Worm (Caenorhabditis elegans) whole organism, L4 larva: Measurements from ENCODE around the gene T03F6.6.
"Not testable (repeated sequence)": the region's sequence is repeated elsewhere in the genome, so short reads cannot be mapped to it uniquely, and the experiment has no call there.

Source experiments
- F37D6.2 ChIP-seq: sonication (generic microtip); optimal IDR thresholded peaks from 2 replicates; lab custom pipeline; 2016; ENCODE audit warnings: mild to moderate bottlenecking, missing genetic modification characterization, missing compliant biosample characterization
- F49E8.2 ChIP-seq: sonication (generic microtip); optimal IDR thresholded peaks from 2 replicates; lab custom pipeline; 2016; ENCODE audit warnings: missing compliant biosample characterization, mild to moderate bottlenecking, missing genetic modification characterization, borderline replicate concordance
- Y5F2A.4 ChIP-seq: fragments of 200-800 bp; sonication (Bioruptor generic); optimal IDR thresholded peaks from 2 replicates; lab custom pipeline; 2018; ENCODE audit warnings: mild to moderate bottlenecking, missing genetic modification characterization, missing compliant biosample characterization
- Y75B8A.6 ChIP-seq: fragments of 200-800 bp; sonication (Bioruptor generic); IDR thresholded peaks from 2 replicates; pipeline ENCODE4 v1.3.6; 2022; ENCODE audit warnings: missing genetic modification reagents, missing genetic modification characterization, missing compliant biosample characterization
- ZK337.2 ChIP-seq: fragments of 200-800 bp; sonication (Bioruptor generic); IDR thresholded peaks from 2 replicates; pipeline ENCODE4 v1.3.6; 2022; ENCODE audit warnings: missing genetic modification reagents, missing genetic modification characterization, missing compliant biosample characterization
- ceh-20 ChIP-seq: fragments of 200-800 bp; sonication (Bioruptor generic); IDR thresholded peaks from 2 replicates; pipeline ENCODE4 v1.3.6; 2022; ENCODE audit warnings: missing genetic modification reagents, missing genetic modification characterization, missing compliant biosample characterization
- ceh-32 ChIP-seq: sonication (generic microtip); optimal IDR thresholded peaks from 2 replicates; lab custom pipeline; 2016; ENCODE audit warnings: mild to moderate bottlenecking, missing genetic modification characterization, missing compliant biosample characterization; ENCODE audit not compliant: poor library complexity
- ceh-62 ChIP-seq: sonication (generic microtip); optimal IDR thresholded peaks from 2 replicates; lab custom pipeline; 2017; ENCODE audit warnings: missing biosample characterization, missing genetic modification characterization
- dve-1 ChIP-seq: sonication (generic microtip); optimal IDR thresholded peaks from 2 replicates; lab custom pipeline; 2017; ENCODE audit warnings: antibody characterized with exemption, mild to moderate bottlenecking, missing genetic modification characterization, missing compliant biosample characterization; ENCODE audit not compliant: insufficient read depth
- egl-27 ChIP-seq: sonication (generic microtip); optimal IDR thresholded peaks from 3 replicates; lab custom pipeline; 2017; ENCODE audit warnings: missing biosample characterization, missing genetic modification reagents, missing genetic modification characterization
- fos-1 ChIP-seq: fragments of 150-350 bp; optimal IDR thresholded peaks from 2 replicates; lab custom pipeline; 2014; ENCODE audit warnings: missing biosample characterization, missing genetic modification characterization
- hlh-11 ChIP-seq: fragments of 200-800 bp; sonication (Bioruptor generic); optimal IDR thresholded peaks from 2 replicates; lab custom pipeline; 2018; ENCODE audit warnings: mild to moderate bottlenecking, missing genetic modification characterization, missing compliant biosample characterization
- hlh-30 ChIP-seq: sonication (generic microtip); optimal IDR thresholded peaks from 2 replicates; lab custom pipeline; 2017; ENCODE audit warnings: antibody characterized with exemption, mild to moderate bottlenecking, missing genetic modification characterization, missing compliant biosample characterization; ENCODE audit not compliant: insufficient read depth
- hmg-1.1 ChIP-seq: fragments of 200-800 bp; sonication (Bioruptor generic); IDR thresholded peaks from 2 replicates; pipeline ENCODE4 v1.3.6; 2022; ENCODE audit warnings: missing genetic modification reagents, missing genetic modification characterization, missing compliant biosample characterization
- lim-7 ChIP-seq: fragments of 200-800 bp; sonication (Bioruptor generic); IDR thresholded peaks from 2 replicates; pipeline ENCODE4 v1.3.6; 2022; ENCODE audit warnings: missing genetic modification characterization, missing compliant biosample characterization
- lin-38 ChIP-seq: fragments of 200-800 bp; sonication (Bioruptor generic); IDR thresholded peaks from 2 replicates; pipeline ENCODE4 v1.3.6; 2022; ENCODE audit warnings: missing genetic modification reagents, missing genetic modification characterization, missing compliant biosample characterization
- lin-39 ChIP-seq: fragments of 150-350 bp; optimal IDR thresholded peaks from 2 replicates; lab custom pipeline; 2014; ENCODE audit warnings: missing biosample characterization, missing genetic modification reagents, missing genetic modification characterization
- lsy-2 ChIP-seq, 2 experiments: fragments of 150-350 bp in 1 of 2; sonication (generic microtip) in 1 of 2; optimal IDR thresholded peaks; 2 replicates each; lab custom pipeline; 2014 to 2017; ENCODE audit warnings: missing biosample characterization in 2 of 2, missing genetic modification characterization in 2 of 2
- madf-5 ChIP-seq, 2 experiments: fragments of 200-800 bp; sonication (Bioruptor generic); IDR thresholded peaks; 2 replicates each; pipeline ENCODE4 v1.3.6; 2022; ENCODE audit warnings: missing compliant biosample characterization in 2 of 2, missing genetic modification characterization in 2 of 2
- mdt-29 ChIP-seq: fragments of 200-800 bp; sonication (Bioruptor generic); IDR thresholded peaks from 2 replicates; pipeline ENCODE4 v1.3.6; 2022; ENCODE audit warnings: missing genetic modification reagents, missing genetic modification characterization, missing compliant biosample characterization
- mxl-3 ChIP-seq: fragments of 200-800 bp; sonication (Bioruptor generic); optimal IDR thresholded peaks from 2 replicates; lab custom pipeline; 2018; ENCODE audit warnings: mild to moderate bottlenecking, missing genetic modification characterization, missing compliant biosample characterization
- nhr-41 ChIP-seq: fragments of 200-800 bp; sonication (Bioruptor generic); IDR thresholded peaks from 2 replicates; pipeline ENCODE4 v1.3.6; 2022; ENCODE audit warnings: missing genetic modification reagents, missing genetic modification characterization, missing compliant biosample characterization
- php-3 ChIP-seq: fragments of 200-800 bp; sonication (Bioruptor generic); IDR thresholded peaks from 2 replicates; pipeline ENCODE4 v1.3.6; 2022; ENCODE audit warnings: missing genetic modification reagents, missing genetic modification characterization, missing compliant biosample characterization
- rbr-2 ChIP-seq: sonication (generic microtip); optimal IDR thresholded peaks from 2 replicates; lab custom pipeline; 2016; ENCODE audit warnings: missing genotype, missing genetic modification characterization, missing compliant biosample characterization
- set-16 ChIP-seq: fragments of 200-800 bp; sonication (Bioruptor generic); IDR thresholded peaks from 2 replicates; pipeline ENCODE4 v1.3.6; 2022; ENCODE audit warnings: missing genetic modification reagents, missing genetic modification characterization, missing compliant biosample characterization
- snpc-4 ChIP-seq: fragments of 150-350 bp; optimal IDR thresholded peaks from 2 replicates; lab custom pipeline; 2014; ENCODE audit warnings: missing biosample characterization, missing genetic modification characterization
- spr-3 ChIP-seq: fragments of 200-800 bp; sonication (Bioruptor generic); optimal IDR thresholded peaks from 2 replicates; lab custom pipeline; 2018; ENCODE audit warnings: mild to moderate bottlenecking, missing genetic modification characterization, missing compliant biosample characterization
- tag-97 ChIP-seq: fragments of 200-800 bp; sonication (Bioruptor generic); IDR thresholded peaks from 2 replicates; pipeline ENCODE4 v1.3.6; 2022; ENCODE audit warnings: missing genetic modification characterization, missing compliant biosample characterization
- tra-1 ChIP-seq: fragments of 200-800 bp; sonication (Bioruptor generic); IDR thresholded peaks from 2 replicates; pipeline ENCODE4 v1.3.6; 2022; ENCODE audit warnings: missing genetic modification reagents, missing genetic modification characterization, missing compliant biosample characterization
- unc-39 ChIP-seq: sonication (generic microtip); optimal IDR thresholded peaks from 2 replicates; lab custom pipeline; 2017; ENCODE audit warnings: missing biosample characterization, missing genetic modification characterization
- vab-7 ChIP-seq: fragments of 200-800 bp; sonication (Bioruptor generic); IDR thresholded peaks from 2 replicates; pipeline ENCODE4 v1.3.6; 2022; ENCODE audit warnings: missing genetic modification reagents, missing genetic modification characterization, missing compliant biosample characterization
- zfp-3 ChIP-seq: fragments of 200-800 bp; sonication (Bioruptor generic); conservative IDR thresholded peaks from 2 replicates; pipeline ENCODE4 v1.3.6; 2022; ENCODE audit warnings: missing genetic modification reagents, missing genetic modification characterization, missing compliant biosample characterization
- zip-2 ChIP-seq: fragments of 150-350 bp; optimal IDR thresholded peaks from 2 replicates; lab custom pipeline; 2014; ENCODE audit warnings: missing biosample characterization, missing genetic modification characterization

Gene T03F6.6

ce11 chrIII:13402934-13403333, 22.8 kb upstream of the T03F6.6 start, which contains the start of gene mig-18:
mig-18 (plus strand) TSS chrIII:13403234.
- TF ChIP-seq unc-39 (tag; lab: Kevin White, UChicago), result no peak
- TF ChIP-seq lsy-2 (tag; optimal IDR thresholded peaks at IDR 0.05; lab: Kevin White, UChicago), result no peak
- TF ChIP-seq F49E8.2 (tag; lab: Kevin White, UChicago), result no peak
- TF ChIP-seq set-16 (GFP tag; lab: Robert Waterston, UW), result no peak
- no peak for TF ChIP-seq lim-7
- no peak for TF ChIP-seq nhr-41
- no peak for TF ChIP-seq fos-1 (tag; lab: Kevin White, UChicago)
- no peak for TF ChIP-seq vab-7 (GFP tag; lab: Robert Waterston, UW)
- no peak for TF ChIP-seq ceh-20 (GFP tag; lab: Robert Waterston, UW)
- TF ChIP-seq tra-1 (GFP tag; lab: Robert Waterston, UW), result no peak
- no peak for TF ChIP-seq egl-27 (tag; lab: Kevin White, UChicago)
- TF ChIP-seq php-3, result no peak
- TF ChIP-seq, all 104 proteins: peak for 0

ce11 chrIII:13401673-13402258, 21.7 kb upstream of the T03F6.6 start, which contains the start of the genes srlf-9 and srlf-10:
srlf-9 (minus strand) TSS chrIII:13401773.
srlf-10 (plus strand) TSS chrIII:13402208.
- TF ChIP-seq hlh-11 (tag; lab: Kevin White, UChicago); Y75B8A.6 (GFP tag; lab: Robert Waterston, UW); F37D6.2 (tag; lab: Kevin White, UChicago): not testable (repeated sequence)

- TF ChIP-seq snpc-4 (tag; lab: Kevin White, UChicago), result no peak
- TF ChIP-seq Y5F2A.4 (GFP tag; lab: Kevin White, UChicago), result no peak
- TF ChIP-seq zfp-3 (GFP tag; lab: Robert Waterston, UW), result no peak
- TF ChIP-seq madf-5 (GFP tag; IDR thresholded peaks at IDR 0.05; lab: Robert Waterston, UW), result no peak
- TF ChIP-seq dve-1 (tag; lab: Kevin White, UChicago), result no peak
- TF ChIP-seq lim-7, result no peak
- TF ChIP-seq spr-3 (GFP tag; lab: Kevin White, UChicago), result no peak
- no peak for TF ChIP-seq zip-2 (tag; lab: Kevin White, UChicago)
- no peak for TF ChIP-seq set-16 (GFP tag; lab: Robert Waterston, UW)
- no peak for TF ChIP-seq fos-1 (tag; lab: Kevin White, UChicago)
- TF ChIP-seq hmg-1.1 (GFP tag; lab: Robert Waterston, UW), result no peak
- TF ChIP-seq ceh-32 (tag; lab: Kevin White, UChicago), result no peak
- TF ChIP-seq lin-39 (tag; lab: Kevin White, UChicago), result no peak
- TF ChIP-seq tag-97 (GFP tag; lab: Robert Waterston, UW), result no peak
- TF ChIP-seq hlh-30 (tag; lab: Kevin White, UChicago), result no peak
- no peak for TF ChIP-seq ceh-62 (tag; lab: Kevin White, UChicago)
- no peak for TF ChIP-seq lin-38 (GFP tag; lab: Robert Waterston, UW)
- TF ChIP-seq rbr-2 (tag; lab: Kevin White, UChicago), result no peak
- no peak for TF ChIP-seq F37D6.2 (tag; lab: Kevin White, UChicago)
- no peak for TF ChIP-seq ZK337.2
Observed at ce11 chrIII:13395262-13395661, 15.2 kb upstream of the T03F6.6 start, which contains the start of gene F11F1.1. F11F1.1 (plus strand) TSS chrIII:13395562.

- TF ChIP-seq mxl-3 (GFP tag; lab: Kevin White, UChicago) (peak; percentile 43), mdt-29 (GFP tag; lab: Robert Waterston, UW) (no peak)
Observed at ce11 chrIII:13393647-13394046, 13.6 kb upstream of the T03F6.6 start, which contains the start of gene qdpr-1. qdpr-1 (plus strand) TSS chrIII:13393910.
